Worm (Caenorhabditis elegans): ENCODE data around the gene col-175.

The col-175 gene

DNA sequence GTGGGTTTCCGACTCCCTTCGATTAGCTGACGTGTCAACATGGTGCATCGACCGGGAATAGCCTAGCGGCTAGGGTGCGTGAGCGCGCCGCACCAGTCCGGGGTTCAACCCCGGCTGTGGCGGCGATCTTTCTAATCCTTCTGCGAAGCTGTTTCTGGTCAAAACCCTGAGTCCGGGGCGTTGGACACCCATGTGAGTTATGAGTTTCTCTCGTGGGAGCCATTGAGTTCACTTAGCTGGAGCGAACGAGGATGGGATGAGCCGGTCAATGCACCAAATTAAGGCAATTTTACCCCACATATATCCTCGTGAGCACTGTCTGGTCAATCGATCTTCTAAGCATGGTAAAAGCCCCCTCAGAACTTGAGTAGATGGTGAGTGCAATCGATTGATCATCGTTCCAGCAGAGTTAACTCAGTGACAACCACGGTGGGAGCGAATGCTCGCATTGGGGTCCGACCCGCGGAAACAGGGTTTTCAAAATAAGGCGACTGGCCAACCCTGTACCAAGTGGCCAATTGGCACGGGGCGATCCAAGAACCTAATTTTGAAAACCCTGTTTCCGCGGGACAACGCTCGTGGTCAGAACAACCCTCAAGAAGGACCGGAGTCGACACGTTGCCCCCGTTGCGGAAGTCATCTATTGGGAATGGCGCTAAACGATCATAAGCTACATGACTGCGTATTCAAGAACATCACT, 42.5 kb downstream of the col-175 start, which contains the start of gene Y81B9A.1:
Y81B9A.1 (plus strand) TSS at position 650 of the 700 bp plus-strand sequence.
- no peak for TF ChIP-seq K02D7.2 (tag; optimal IDR thresholded peaks at IDR 0.05)
- TF ChIP-seq lim-6 (tag; optimal IDR thresholded peaks at IDR 0.05): no peak
- no peak for TF ChIP-seq ets-4 (tag; optimal IDR thresholded peaks at IDR 0.05)
- TF ChIP-seq pros-1 (tag; optimal IDR thresholded peaks at IDR 0.05): no peak
- TF ChIP-seq tbx-2 (tag; optimal IDR thresholded peaks at IDR 0.05): no peak
- TF ChIP-seq unc-55 (GFP tag; optimal IDR thresholded peaks at IDR 0.05): no peak
- no peak for TF ChIP-seq ahr-1 (tag; optimal IDR thresholded peaks at IDR 0.05)
- TF ChIP-seq mec-3 (tag; optimal IDR thresholded peaks at IDR 0.05; ENCODE audit: borderline replicate concordance): no peak
- TF ChIP-seq ceh-6 (GFP tag; optimal IDR thresholded peaks at IDR 0.05): no peak
- no peak for TF ChIP-seq pax-1 (tag; optimal IDR thresholded peaks at IDR 0.05)
- TF ChIP-seq fkh-10 (GFP tag; optimal IDR thresholded peaks at IDR 0.05): no peak
- no peak for TF ChIP-seq pha-4 (tag; optimal IDR thresholded peaks at IDR 0.05)
- no peak for TF ChIP-seq npax-4 (tag; optimal IDR thresholded peaks at IDR 0.05)
- TF ChIP-seq F13H6.1 (tag; optimal IDR thresholded peaks at IDR 0.05): no peak
- no peak for TF ChIP-seq ceh-14 (tag; optimal IDR thresholded peaks at IDR 0.05)
- TF ChIP-seq hlh-8 (tag; optimal IDR thresholded peaks at IDR 0.05): no peak
- TF ChIP-seq che-1 (tag; optimal IDR thresholded peaks at IDR 0.05): no peak
- TF ChIP-seq nhr-232 (tag; optimal IDR thresholded peaks at IDR 0.05): no peak
- TF ChIP-seq hlh-15 (tag; optimal IDR thresholded peaks at IDR 0.05): no peak

DNA sequence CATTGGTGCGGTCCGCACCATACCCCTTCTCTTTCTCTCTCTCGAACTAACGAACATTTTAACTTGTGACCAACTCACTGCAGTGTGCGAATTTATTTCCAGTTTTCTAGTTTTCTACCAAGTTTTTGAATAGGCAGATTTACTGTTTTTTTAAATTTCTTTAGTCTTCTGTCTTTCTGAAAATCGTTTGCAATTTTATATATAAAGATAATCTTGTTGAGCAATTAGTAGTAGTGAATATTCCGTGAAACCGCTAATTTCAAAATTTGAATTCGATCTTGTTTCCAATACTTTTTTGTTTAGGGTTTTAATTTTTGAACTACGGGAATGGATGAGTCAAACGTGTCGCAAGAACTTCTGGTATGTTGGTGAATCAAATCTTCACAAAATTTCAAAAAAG, 50.6 kb downstream of the col-175 start, which contains the start of gene Y81B9A.2:
Y81B9A.2 (plus strand) TSS at position 301 of the 400 bp plus-strand sequence.
- no peak for TF ChIP-seq npax-4 (tag; optimal IDR thresholded peaks at IDR 0.05)
- TF ChIP-seq rnt-1 (tag; optimal IDR thresholded peaks at IDR 0.05): no peak
- no peak for TF ChIP-seq pat-9 (tag; optimal IDR thresholded peaks at IDR 0.05)
- TF ChIP-seq ceh-45 (GFP tag; IDR thresholded peaks at IDR 0.05): no peak
- TF ChIP-seq odd-2 (tag; optimal IDR thresholded peaks at IDR 0.05): no peak
